Worm (Caenorhabditis elegans) whole organism, early embryonic: ENCODE results near the gene C17B7.4.

ENCODE experiments used
- B0310.2 ChIP-seq: sonication (generic microtip); optimal IDR thresholded peaks from 2 replicates; lab custom pipeline; 2016; ENCODE audit warnings: mild to moderate bottlenecking, missing genetic modification characterization, missing compliant biosample characterization
- F13C5.2 ChIP-seq: sonication (generic microtip); optimal IDR thresholded peaks from 2 replicates; lab custom pipeline; 2017; ENCODE audit warnings: mild to moderate bottlenecking, missing genetic modification characterization, inconsistent platforms, missing compliant biosample characterization
- ama-1 ChIP-seq: fragments of 150-350 bp; optimal IDR thresholded peaks from 2 replicates; lab custom pipeline; 2014
- flt-1 ChIP-seq: fragments of 200-800 bp; sonication (Bioruptor generic); IDR thresholded peaks from 2 replicates; pipeline ENCODE4 v1.3.6; 2022; ENCODE audit warnings: missing genetic modification characterization, missing compliant biosample characterization
- hnd-1 ChIP-seq: sonication (generic microtip); optimal IDR thresholded peaks from 2 replicates; lab custom pipeline; 2016; ENCODE audit warnings: missing genetic modification characterization, missing compliant biosample characterization
- sea-1 ChIP-seq: fragments of 200-800 bp; sonication (Bioruptor generic); conservative IDR thresholded peaks from 2 replicates; pipeline ENCODE4 v1.3.6; 2022; ENCODE audit warnings: missing genetic modification characterization, missing compliant biosample characterization
- tbx-37 ChIP-seq: fragments of 200-800 bp; sonication (Bioruptor generic); conservative IDR thresholded peaks from 2 replicates; pipeline ENCODE4 v1.3.6; 2022; ENCODE audit warnings: missing genetic modification reagents, missing genetic modification characterization, missing compliant biosample characterization

ce11 chrV:3344001-3344400 lies 4.9 kb downstream of the C17B7.4 start:
- no peak for TF ChIP-seq tbx-37 (GFP tag; lab: Robert Waterston, UW)
- TF ChIP-seq hnd-1 (tag; lab: Kevin White, UChicago) = no peak
- no peak for TF ChIP-seq ama-1 (lab: Kevin White, UChicago)
- TF ChIP-seq flt-1 (GFP tag; lab: Robert Waterston, UW) = no peak
- TF ChIP-seq F13C5.2 (tag; lab: Kevin White, UChicago) = no peak
- no peak for TF ChIP-seq sea-1 (GFP tag; lab: Robert Waterston, UW)
- no peak for TF ChIP-seq B0310.2 (tag; lab: Kevin White, UChicago)
